Worm (Caenorhabditis elegans) whole organism, young adult: ENCODE data around the gene F08F3.6.

ENCODE experiments used
- ama-1 ChIP-seq, 3 experiments: fragments of 150-350 bp in 1 of 3; sonication (generic microtip) in 2 of 3; optimal IDR thresholded peaks; 2 replicates each; lab custom pipeline; 2014 to 2018; ENCODE audit warnings: missing biosample characterization in 2 of 3, missing genetic modification characterization in 2 of 3, missing genetic modification reagents in 2 of 3
- snpc-1.3 ChIP-seq: sonication (generic microtip); optimal IDR thresholded peaks from 2 replicates; lab custom pipeline; 2017; ENCODE audit warnings: missing genetic modification characterization, mild to moderate bottlenecking, missing compliant biosample characterization, antibody characterized with exemption, moderate library complexity, missing genotype, missing genetic modification reagents; ENCODE audit not compliant: insufficient read depth

Gene F08F3.6

DNA sequence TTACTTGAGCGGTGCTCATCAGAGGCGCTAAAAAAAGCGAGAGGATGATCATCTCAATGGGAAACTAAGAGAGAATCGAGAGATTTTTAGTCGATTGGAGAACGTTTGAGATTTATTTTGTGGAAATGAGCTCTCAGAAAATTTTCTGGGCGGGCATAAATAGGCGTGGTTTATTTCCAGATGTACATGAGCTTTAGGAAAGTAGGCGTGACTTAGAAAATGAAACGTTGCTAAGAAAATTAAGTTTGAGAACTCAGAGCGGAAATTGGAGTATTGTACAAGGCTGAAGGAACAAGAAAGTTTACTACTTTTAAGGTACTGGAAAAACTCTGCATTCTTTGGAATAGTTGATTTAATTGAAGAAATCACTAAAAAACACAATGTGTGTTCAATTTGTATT, 51.1 kb downstream of the F08F3.6 start, which contains the start of gene T09D3.9:
T09D3.9 (minus strand) TSS at position 101 of the 400 bp plus-strand sequence.
- TF ChIP-seq snpc-1.3 (tag; lab: Kevin White, UChicago) (no peak), ama-1 (optimal IDR thresholded peaks at IDR 0.05; lab: Kevin White, UChicago) (no peak), ama-1 (GFP tag; optimal IDR thresholded peaks at IDR 0.05; lab: Kevin White, UChicago) (no peak)
- TF ChIP-seq, all 124 proteins: peak for 0
